Fruit fly (Drosophila melanogaster) whole organism, wandering third instar larva: ENCODE results near the gene CG34126.

Experiments used
- Hr83 ChIP-seq: fragments of 200-300 bp; sonication (Bioruptor generic); optimal IDR thresholded peaks from 2 replicates; lab custom pipeline; 2016; ENCODE audit warnings: missing biosample characterization, mild to moderate bottlenecking, missing genetic modification characterization, moderate library complexity; ENCODE audit not compliant: poor library complexity, severe bottlenecking
- Rel ChIP-seq, 2 experiments: fragments of 200-800 bp; sonication (Bioruptor generic) in 1 of 2; optimal IDR thresholded peaks; 2 replicates in 1 of 2; 3 replicates in 1 of 2; lab custom pipeline; 2016 to 2019; ENCODE audit warnings: mild to moderate bottlenecking in 2 of 2, missing biosample characterization in 2 of 2, missing genetic modification characterization in 2 of 2, moderate library complexity in 1 of 2

- no peak for TF ChIP-seq Rel (GFP tag; optimal IDR thresholded peaks at IDR 0.05; lab: Kevin White, UChicago)
- TF ChIP-seq Rel (tag; optimal IDR thresholded peaks at IDR 0.05; lab: Kevin White, UChicago) = no peak
- no peak for TF ChIP-seq Hr83 (GFP tag; lab: Kevin White, UChicago)
Measured at dm6 chr2L:4953086-4953570, 28.3 kb upstream of the CG34126 start, which contains the start of gene Jon25Bii.
